Worm (Caenorhabditis elegans): ENCODE data around the gene K08C7.1.
"Not testable (repeated sequence)": the region's sequence is repeated elsewhere in the genome, so short reads cannot be mapped to it uniquely, and the experiment has no call there.

Gene K08C7.1

ce11 chrIV:10656770-10657323 is at the start of gene K08C7.1:
Gene K08C7.1 (plus strand): TSS chrIV:10656812.
- no peak for TF ChIP-seq W03F9.2 (tag; optimal IDR thresholded peaks at IDR 0.05)
- no peak for TF ChIP-seq dao-5 (tag; optimal IDR thresholded peaks at IDR 0.05)
- no peak for TF ChIP-seq him-1 (tag; optimal IDR thresholded peaks at IDR 0.05)

DNA sequence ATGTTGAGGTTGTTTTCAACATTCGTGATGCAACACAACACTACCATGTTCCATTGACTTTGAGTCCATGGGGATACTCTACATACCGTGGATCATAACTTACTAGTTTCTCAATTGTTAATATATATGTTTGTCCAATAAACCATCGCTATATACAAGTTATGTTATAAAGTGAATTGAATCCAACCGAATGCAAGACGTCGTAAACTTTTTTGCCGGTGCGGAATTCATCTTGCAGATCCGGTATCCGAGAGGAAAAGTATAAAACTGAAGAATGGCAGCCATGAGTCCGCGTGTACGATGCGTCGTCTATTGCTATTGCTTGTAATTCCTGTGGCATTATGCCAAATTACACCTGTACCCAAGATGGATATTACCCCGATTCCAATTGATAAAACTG is 48.3 kb upstream of the K08C7.1 start, which contains the start of gene R09H10.6:
R09H10.6 (plus strand) TSS at position 301 of the 400 bp plus-strand sequence.
- TF ChIP-seq W03F9.2 (tag; optimal IDR thresholded peaks at IDR 0.05) (no peak), him-1 (tag; optimal IDR thresholded peaks at IDR 0.05) (no peak), dao-5 (tag; optimal IDR thresholded peaks at IDR 0.05) (no peak)

ce11 chrIV:10609920-10610319 is 46.7 kb upstream of the K08C7.1 start:
- TF ChIP-seq him-1 (tag; optimal IDR thresholded peaks at IDR 0.05) (no peak), dao-5 (tag; optimal IDR thresholded peaks at IDR 0.05) (no peak), W03F9.2 (tag; optimal IDR thresholded peaks at IDR 0.05) (no peak)

DNA sequence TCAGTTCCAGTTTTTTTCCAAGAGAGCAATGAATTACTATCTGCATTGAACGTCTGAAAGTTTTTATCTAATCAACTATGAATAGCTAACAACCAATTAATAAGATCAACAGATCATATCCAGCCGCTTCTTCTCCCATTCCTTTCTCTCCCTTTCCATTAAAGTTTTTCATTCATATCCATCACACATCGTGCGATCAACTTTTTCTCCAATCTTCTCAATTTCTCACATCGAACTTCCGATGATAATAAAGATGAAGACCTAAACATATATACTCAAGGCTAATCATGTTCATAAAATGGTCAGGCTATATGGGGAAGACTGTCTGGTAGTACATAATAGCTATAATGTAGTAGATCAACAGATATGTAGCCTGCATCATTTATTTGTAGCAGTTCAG is 44.3 kb upstream of the K08C7.1 start:
- no peak for TF ChIP-seq him-1 (tag; optimal IDR thresholded peaks at IDR 0.05)
- no peak for TF ChIP-seq W03F9.2 (tag; optimal IDR thresholded peaks at IDR 0.05)
- TF ChIP-seq dao-5 (tag; optimal IDR thresholded peaks at IDR 0.05) = no peak

DNA sequence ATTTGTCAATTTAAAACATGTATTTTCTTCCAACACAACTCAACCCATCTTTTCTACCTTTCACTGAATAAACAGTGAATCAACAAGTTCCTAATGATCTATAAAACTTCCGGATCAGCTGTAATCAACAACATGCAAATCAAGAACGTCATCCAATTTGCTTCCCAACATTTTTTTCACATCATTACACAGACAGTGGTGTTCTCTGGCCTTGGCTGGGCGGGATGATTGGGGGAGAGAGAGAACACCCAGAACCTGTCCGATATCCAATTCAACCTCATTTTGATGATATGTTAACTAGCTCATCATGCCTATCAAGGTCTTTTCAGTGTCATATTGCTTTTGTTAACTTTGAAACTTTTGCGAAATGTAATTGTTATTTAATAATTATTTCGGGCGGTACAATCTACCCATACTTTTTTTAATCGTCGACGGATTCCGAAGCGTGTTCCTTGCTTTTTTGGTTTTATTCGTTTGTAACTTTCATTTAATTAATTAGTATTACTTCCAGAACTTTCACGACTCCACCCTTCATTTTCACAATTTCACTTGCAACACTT is 41.6 kb upstream of the K08C7.1 start, which contains the start of gene ptr-14:
ptr-14 (plus strand) TSS at position 510 of the 560 bp plus-strand sequence.
- no peak for TF ChIP-seq him-1 (tag; optimal IDR thresholded peaks at IDR 0.05)
- no peak for TF ChIP-seq dao-5 (tag; optimal IDR thresholded peaks at IDR 0.05)
- no peak for TF ChIP-seq W03F9.2 (tag; optimal IDR thresholded peaks at IDR 0.05)

DNA sequence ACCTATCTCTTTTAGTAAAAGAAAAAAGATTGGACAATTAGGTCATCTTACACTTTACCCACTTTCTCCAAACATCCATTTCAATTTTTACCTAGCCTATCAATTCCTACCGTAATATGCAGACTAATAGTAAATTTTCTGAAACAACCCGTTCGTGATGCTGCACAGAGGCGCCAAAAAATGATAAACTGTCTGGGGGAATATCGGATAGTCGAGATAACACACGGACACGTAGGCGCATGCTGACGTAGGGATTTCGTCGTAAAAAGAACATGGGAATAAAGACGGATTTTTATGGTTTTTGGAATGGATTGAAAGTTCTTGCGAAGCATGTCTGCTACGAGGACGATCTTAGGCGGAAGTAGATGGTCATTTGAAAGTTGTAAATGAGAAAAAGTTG is 40.2 kb upstream of the K08C7.1 start:
- no peak for TF ChIP-seq dao-5 (tag; optimal IDR thresholded peaks at IDR 0.05)
- TF ChIP-seq W03F9.2 (tag; optimal IDR thresholded peaks at IDR 0.05) = no peak
- no peak for TF ChIP-seq him-1 (tag; optimal IDR thresholded peaks at IDR 0.05)

ce11 chrIV:10617099-10617498 is 39.5 kb upstream of the K08C7.1 start:
- TF ChIP-seq dao-5 (tag; optimal IDR thresholded peaks at IDR 0.05) (no peak), him-1 (tag; optimal IDR thresholded peaks at IDR 0.05) (no peak), W03F9.2 (tag; optimal IDR thresholded peaks at IDR 0.05) (no peak)

- no peak for TF ChIP-seq dao-5 (tag; optimal IDR thresholded peaks at IDR 0.05)
- no peak for TF ChIP-seq him-1 (tag; optimal IDR thresholded peaks at IDR 0.05)
- TF ChIP-seq W03F9.2 (tag; optimal IDR thresholded peaks at IDR 0.05) = no peak
These were observed 35.8 kb upstream of the K08C7.1 start, which contains the start of gene R09H10.7 for ce11 chrIV:10620811-10621210. Gene R09H10.7 (plus strand): TSS chrIV:10621111.

ce11 chrIV:10628724-10629123 is 27.9 kb upstream of the K08C7.1 start, which contains the start of gene R09H10.5:
Gene R09H10.5 (minus strand): TSS chrIV:10628829.
- TF ChIP-seq him-1 (tag; optimal IDR thresholded peaks at IDR 0.05) = no peak
- TF ChIP-seq dao-5 (tag; optimal IDR thresholded peaks at IDR 0.05) = no peak
- TF ChIP-seq W03F9.2 (tag; optimal IDR thresholded peaks at IDR 0.05) = no peak

DNA sequence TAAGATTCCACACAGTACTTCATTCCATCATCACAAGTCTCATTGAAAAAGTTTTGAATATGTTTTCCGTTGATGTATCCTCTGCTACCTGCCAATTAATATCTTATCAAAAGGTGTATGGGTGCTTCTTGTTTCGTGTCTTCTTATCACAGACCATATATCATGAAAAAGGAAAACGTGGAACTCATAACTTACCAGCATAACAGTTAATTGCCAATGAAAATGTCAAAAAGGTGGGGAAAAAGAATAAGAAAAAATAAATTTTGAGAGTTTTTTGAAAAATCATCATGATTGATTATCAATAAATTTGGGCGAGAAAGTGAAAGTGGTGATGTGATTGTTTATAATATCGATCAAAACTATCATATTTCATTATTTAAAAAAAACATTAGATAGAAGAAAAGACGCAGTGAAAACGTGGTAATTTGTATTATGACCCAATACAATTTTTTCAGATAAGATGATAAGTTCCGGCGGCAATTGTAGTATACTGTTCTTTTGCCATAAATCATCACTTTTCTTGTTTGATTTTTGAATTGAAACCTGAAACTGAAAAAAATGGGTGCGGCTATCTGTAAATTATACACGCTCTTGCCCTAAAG is 25.6 kb upstream of the K08C7.1 start, which contains the start of gene F56C4.4:
F56C4.4 (minus strand) TSS at position 315 of the 602 bp plus-strand sequence.
- no peak for TF ChIP-seq him-1 (tag; optimal IDR thresholded peaks at IDR 0.05)
- no peak for TF ChIP-seq dao-5 (tag; optimal IDR thresholded peaks at IDR 0.05)
- TF ChIP-seq W03F9.2 (tag; optimal IDR thresholded peaks at IDR 0.05) = no peak

- TF ChIP-seq him-1 (tag; optimal IDR thresholded peaks at IDR 0.05) (no peak), dao-5 (tag; optimal IDR thresholded peaks at IDR 0.05) (no peak), W03F9.2 (tag; optimal IDR thresholded peaks at IDR 0.05) (no peak)
These were observed 20.0 kb upstream of the K08C7.1 start, which contains the start of gene F56C4.1 for ce11 chrIV:10636649-10637048. Gene F56C4.1 (plus strand): TSS chrIV:10636949.

DNA sequence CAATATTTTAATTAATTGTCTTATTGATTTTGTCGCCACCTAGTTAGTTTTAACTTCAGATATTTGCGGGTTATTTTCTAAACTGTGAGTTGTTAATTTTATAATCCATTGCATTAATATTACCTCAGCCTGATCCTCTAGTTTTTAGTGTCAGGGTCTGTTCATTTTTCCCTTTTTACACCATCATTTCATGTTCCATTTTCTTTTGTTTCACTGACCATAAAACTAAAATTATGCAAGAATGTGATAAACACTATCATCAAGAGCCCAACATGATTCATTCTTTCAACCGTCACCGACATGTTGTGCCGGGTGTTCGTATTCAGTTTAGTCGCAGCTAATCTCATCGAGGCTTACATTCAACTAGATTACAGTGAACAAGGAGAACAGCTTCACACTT is 17.6 kb upstream of the K08C7.1 start, which contains the start of gene F56C4.2:
F56C4.2 (plus strand) TSS at position 301 of the 400 bp plus-strand sequence.
- TF ChIP-seq dao-5 (tag; optimal IDR thresholded peaks at IDR 0.05) (no peak), him-1 (tag; optimal IDR thresholded peaks at IDR 0.05) (no peak), W03F9.2 (tag; optimal IDR thresholded peaks at IDR 0.05) (no peak)

DNA sequence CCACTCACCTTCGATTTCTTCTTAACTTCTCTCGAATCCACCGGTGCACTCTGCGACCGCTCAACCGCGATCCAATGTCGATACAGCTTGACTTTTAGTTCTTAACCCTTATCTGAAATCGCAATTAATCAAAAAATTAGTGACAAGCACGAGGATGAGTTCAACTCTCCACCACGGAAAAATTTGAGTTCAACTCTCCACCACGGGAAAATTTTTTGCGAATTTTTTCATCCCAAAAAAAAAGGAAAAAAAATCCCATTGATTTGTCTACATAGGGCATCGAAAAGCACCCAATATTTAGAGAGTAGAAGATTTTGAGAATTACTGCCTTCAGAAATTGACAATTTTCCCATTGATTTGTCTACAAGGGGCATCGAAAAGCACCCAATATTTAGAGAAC is 2.6 kb upstream of the K08C7.1 start, which contains the start of gene glb-19:
glb-19 (minus strand) TSS at position 101 of the 400 bp plus-strand sequence.
- not testable (repeated sequence) for TF ChIP-seq him-1, dao-5, W03F9.2 (tag; optimal IDR thresholded peaks at IDR 0.05)

DNA sequence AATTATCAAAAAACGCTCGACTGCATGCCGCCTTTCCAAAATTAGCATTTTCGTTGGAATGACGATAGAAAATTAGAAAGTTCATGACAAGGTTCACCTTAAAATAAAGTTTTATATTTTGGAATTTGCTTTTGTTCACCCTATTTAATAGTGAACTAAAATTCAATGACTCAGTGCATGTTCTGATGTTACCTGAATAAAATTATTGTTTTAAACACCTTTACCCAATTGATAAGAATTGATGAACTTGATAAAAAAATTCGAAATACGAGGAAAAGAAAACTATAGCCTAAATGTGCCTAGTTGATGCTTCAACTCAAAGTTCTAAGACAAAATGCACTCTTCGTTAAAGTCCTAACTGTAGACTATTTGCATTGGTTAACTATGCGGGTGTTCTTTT is 4.5 kb downstream of the K08C7.1 start:
- TF ChIP-seq him-1 (tag; optimal IDR thresholded peaks at IDR 0.05) (no peak), dao-5 (tag; optimal IDR thresholded peaks at IDR 0.05) (no peak), W03F9.2 (tag; optimal IDR thresholded peaks at IDR 0.05) (no peak)

Measured in whole organism, L4/young adult.